Worm (Caenorhabditis elegans) whole organism, L4 larva: Measurements from ENCODE around the gene flp-1.
A peak's percentile ranks its signal among the peaks of the same experiment; 100 is the strongest.

Source experiments
- D1046.2 ChIP-seq: fragments of 200-800 bp; sonication (Bioruptor generic); IDR thresholded peaks from 2 replicates; pipeline ENCODE4 v1.3.6; 2022; ENCODE audit warnings: missing genetic modification characterization, missing compliant biosample characterization
- F37D6.2 ChIP-seq: sonication (generic microtip); optimal IDR thresholded peaks from 2 replicates; lab custom pipeline; 2016; ENCODE audit warnings: mild to moderate bottlenecking, missing genetic modification characterization, missing compliant biosample characterization
- F49E8.2 ChIP-seq: sonication (generic microtip); optimal IDR thresholded peaks from 2 replicates; lab custom pipeline; 2016; ENCODE audit warnings: missing compliant biosample characterization, mild to moderate bottlenecking, missing genetic modification characterization, borderline replicate concordance
- T20F7.1 ChIP-seq: fragments of 200-800 bp; sonication (Bioruptor generic); optimal IDR thresholded peaks from 2 replicates; lab custom pipeline; 2018; ENCODE audit warnings: mild to moderate bottlenecking, missing genetic modification characterization, missing compliant biosample characterization
- Y48G9A.11 ChIP-seq: fragments of 200-800 bp; sonication (Bioruptor generic); IDR thresholded peaks from 2 replicates; pipeline ENCODE4 v1.3.6; 2022; ENCODE audit warnings: missing genetic modification reagents, missing genetic modification characterization, missing compliant biosample characterization
- Y5F2A.4 ChIP-seq: fragments of 200-800 bp; sonication (Bioruptor generic); optimal IDR thresholded peaks from 2 replicates; lab custom pipeline; 2018; ENCODE audit warnings: mild to moderate bottlenecking, missing genetic modification characterization, missing compliant biosample characterization
- ama-1 ChIP-seq: fragments of 150-350 bp; optimal IDR thresholded peaks from 2 replicates; lab custom pipeline; 2014; ENCODE audit warnings: inconsistent platforms, mixed read lengths
- ceh-44 ChIP-seq: fragments of 200-800 bp; sonication (Bioruptor generic); IDR thresholded peaks from 2 replicates; pipeline ENCODE4 v1.3.6; 2022; ENCODE audit warnings: missing genetic modification reagents, missing genetic modification characterization, missing compliant biosample characterization
- cey-2 ChIP-seq: sonication (generic microtip); optimal IDR thresholded peaks from 3 replicates; lab custom pipeline; 2017; ENCODE audit warnings: missing genetic modification characterization, mild to moderate bottlenecking, missing compliant biosample characterization, antibody characterized with exemption, borderline replicate concordance; ENCODE audit not compliant: insufficient read depth
- dmd-8 ChIP-seq: fragments of 200-800 bp; sonication (Bioruptor generic); IDR thresholded peaks from 2 replicates; pipeline ENCODE4 v1.3.6; 2022; ENCODE audit warnings: missing genetic modification characterization, missing compliant biosample characterization
- dmd-9 ChIP-seq: fragments of 200-800 bp; sonication (Bioruptor generic); IDR thresholded peaks from 2 replicates; pipeline ENCODE4 v1.3.6; 2022; ENCODE audit warnings: missing genetic modification reagents, missing genetic modification characterization, missing compliant biosample characterization
- dpl-1 ChIP-seq: fragments of 150-350 bp; optimal IDR thresholded peaks from 2 replicates; lab custom pipeline; 2014; ENCODE audit warnings: missing biosample characterization, missing genetic modification reagents, missing genetic modification characterization
- egl-43 ChIP-seq: fragments of 200-800 bp; sonication (Bioruptor generic); IDR thresholded peaks from 2 replicates; pipeline ENCODE4 v1.3.6; 2022; ENCODE audit warnings: missing genetic modification reagents, missing genetic modification characterization, missing compliant biosample characterization
- gei-8 ChIP-seq: fragments of 200-800 bp; sonication (Bioruptor generic); optimal IDR thresholded peaks from 2 replicates; lab custom pipeline; 2018; ENCODE audit warnings: mild to moderate bottlenecking, missing genetic modification characterization, missing compliant biosample characterization
- hmg-1.1 ChIP-seq: fragments of 200-800 bp; sonication (Bioruptor generic); IDR thresholded peaks from 2 replicates; pipeline ENCODE4 v1.3.6; 2022; ENCODE audit warnings: missing genetic modification reagents, missing genetic modification characterization, missing compliant biosample characterization
- jun-1 ChIP-seq: fragments of 150-350 bp; optimal IDR thresholded peaks from 2 replicates; lab custom pipeline; 2014; ENCODE audit warnings: missing biosample characterization, missing genetic modification reagents, missing genetic modification characterization
- lim-7 ChIP-seq: fragments of 200-800 bp; sonication (Bioruptor generic); IDR thresholded peaks from 2 replicates; pipeline ENCODE4 v1.3.6; 2022; ENCODE audit warnings: missing genetic modification characterization, missing compliant biosample characterization
- lin-13 ChIP-seq: fragments of 150-350 bp; optimal IDR thresholded peaks from 2 replicates; lab custom pipeline; 2014; ENCODE audit warnings: missing biosample characterization, missing genetic modification reagents, missing genetic modification characterization
- lin-39 ChIP-seq: fragments of 150-350 bp; optimal IDR thresholded peaks from 2 replicates; lab custom pipeline; 2014; ENCODE audit warnings: missing biosample characterization, missing genetic modification reagents, missing genetic modification characterization
- madf-5 ChIP-seq, 2 experiments: fragments of 200-800 bp; sonication (Bioruptor generic); IDR thresholded peaks; 2 replicates each; pipeline ENCODE4 v1.3.6; 2022; ENCODE audit warnings: missing compliant biosample characterization in 2 of 2, missing genetic modification characterization in 2 of 2
- mdl-1 ChIP-seq, 2 experiments: fragments of 150-350 bp in 1 of 2; sonication (generic microtip) in 1 of 2; optimal IDR thresholded peaks; 2 replicates each; lab custom pipeline; 2014 to 2017; ENCODE audit warnings: missing biosample characterization in 2 of 2, missing genetic modification characterization in 2 of 2
- mdt-29 ChIP-seq: fragments of 200-800 bp; sonication (Bioruptor generic); IDR thresholded peaks from 2 replicates; pipeline ENCODE4 v1.3.6; 2022; ENCODE audit warnings: missing genetic modification reagents, missing genetic modification characterization, missing compliant biosample characterization
- mep-1 ChIP-seq: fragments of 150-350 bp; sonication (generic microtip); optimal IDR thresholded peaks from 3 replicates; lab custom pipeline; 2014; ENCODE audit warnings: missing biosample characterization, missing genetic modification characterization
- mxl-2 ChIP-seq: fragments of 200-800 bp; sonication (Bioruptor generic); conservative IDR thresholded peaks from 2 replicates; pipeline ENCODE4 v1.3.6; 2022; ENCODE audit warnings: missing genetic modification reagents, missing genetic modification characterization, missing compliant biosample characterization
- nhr-10 ChIP-seq: fragments of 150-350 bp; optimal IDR thresholded peaks from 2 replicates; lab custom pipeline; 2014; ENCODE audit warnings: missing biosample characterization, missing genetic modification characterization
- nhr-11 ChIP-seq: fragments of 150-350 bp; optimal IDR thresholded peaks from 2 replicates; lab custom pipeline; 2014; ENCODE audit warnings: missing biosample characterization, missing genetic modification characterization
- nhr-28 ChIP-seq: fragments of 150-350 bp; optimal IDR thresholded peaks from 2 replicates; lab custom pipeline; 2014; ENCODE audit warnings: missing biosample characterization, missing genetic modification characterization
- nhr-48 ChIP-seq: sonication (generic microtip); optimal IDR thresholded peaks from 2 replicates; lab custom pipeline; 2016; ENCODE audit warnings: mild to moderate bottlenecking, missing genetic modification characterization, missing compliant biosample characterization
- pha-4 ChIP-seq, 2 experiments: fragments of 150-350 bp in 1 of 2; fragments of 200-800 bp in 1 of 2; sonication (Bioruptor generic) in 1 of 2; IDR thresholded peaks in 1 of 2; optimal IDR thresholded peaks in 1 of 2; 2 replicates each; pipeline versions ENCODE4 v1.3.6 to Lab custom; 2014 to 2022; ENCODE audit warnings: missing genetic modification characterization in 2 of 2, missing genetic modification reagents in 2 of 2, missing biosample characterization in 1 of 2, missing compliant biosample characterization in 1 of 2
- snpc-1.2 ChIP-seq: fragments of 200-800 bp; sonication (Bioruptor generic); IDR thresholded peaks from 2 replicates; pipeline ENCODE4 v1.3.6; 2022; ENCODE audit warnings: missing genetic modification reagents, missing genetic modification characterization, missing compliant biosample characterization
- tag-97 ChIP-seq: fragments of 200-800 bp; sonication (Bioruptor generic); IDR thresholded peaks from 2 replicates; pipeline ENCODE4 v1.3.6; 2022; ENCODE audit warnings: missing genetic modification characterization, missing compliant biosample characterization
- unc-130 ChIP-seq: sonication (generic microtip); optimal IDR thresholded peaks from 2 replicates; lab custom pipeline; 2016; ENCODE audit warnings: missing genetic modification reagents, missing genetic modification characterization, missing compliant biosample characterization
- unc-62 ChIP-seq, 3 experiments: fragments of 150-350 bp in 1 of 3; sonication (generic microtip); optimal IDR thresholded peaks in 2 of 3; peaks in 1 of 3; 1 replicate in 1 of 3; 2 replicates in 2 of 3; lab custom pipeline; 2014 to 2017; ENCODE audit warnings: missing biosample characterization in 3 of 3, missing genetic modification characterization in 3 of 3, missing genetic modification reagents in 3 of 3, missing genotype in 1 of 3
- zag-1 ChIP-seq: fragments of 150-350 bp; optimal IDR thresholded peaks from 2 replicates; lab custom pipeline; 2014; ENCODE audit warnings: missing biosample characterization, missing genetic modification characterization
- zfp-2 ChIP-seq: sonication (generic microtip); optimal IDR thresholded peaks from 2 replicates; lab custom pipeline; 2016; ENCODE audit warnings: mild to moderate bottlenecking, missing genetic modification characterization, missing compliant biosample characterization

Gene flp-1

DNA sequence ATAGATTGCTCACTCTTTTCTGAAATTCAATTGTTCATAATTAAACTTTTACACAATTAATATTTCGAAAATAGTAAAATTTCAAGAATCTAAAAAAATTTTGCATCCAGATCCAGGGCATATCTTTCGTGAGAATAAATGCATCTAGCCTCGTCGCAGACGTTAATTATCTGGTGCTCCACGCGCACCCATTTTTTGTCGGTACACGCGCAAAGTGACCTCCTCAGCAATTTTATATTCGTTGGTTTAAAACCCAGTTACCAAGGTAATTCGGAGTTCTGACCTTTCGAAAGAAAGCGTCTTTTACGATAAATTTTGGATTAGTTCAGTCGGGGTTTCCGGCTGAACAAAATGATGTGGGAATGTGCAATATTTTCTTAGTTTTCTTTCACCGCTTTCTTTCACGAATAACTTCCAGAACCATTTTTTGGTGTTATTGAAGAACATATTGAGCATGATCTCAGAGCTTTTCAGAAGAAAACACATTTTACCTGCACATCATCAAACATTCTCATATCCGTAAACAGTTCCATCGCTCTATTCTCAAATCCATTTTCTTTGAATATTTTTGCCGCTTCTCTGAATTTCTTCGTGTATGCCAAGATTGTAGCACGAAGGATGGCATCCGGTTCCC, 4.2 kb upstream of the flp-1 start:
- TF ChIP-seq mdt-29 (GFP tag; lab: Robert Waterston, UW) (0 out of 2 replicates have a peak, but pooled peaks have one; percentile 9), ceh-44 (GFP tag; lab: Robert Waterston, UW) (peak; percentile 39; the same call in 1 of the 2 replicates), F49E8.2 (tag; lab: Kevin White, UChicago) (peak; percentile 70), Y5F2A.4 (GFP tag; lab: Kevin White, UChicago) (no peak), snpc-1.2 (GFP tag; lab: Robert Waterston, UW) (peak; percentile 90)

ce11 chrIV:9146111-9146510, 1.6 kb downstream of the flp-1 start, which contains the start of gene daf-10:
daf-10 (minus strand) TSS chrIV:9146211.
- TF ChIP-seq F37D6.2 (tag; lab: Kevin White, UChicago) (no peak), zfp-2 (tag; lab: Kevin White, UChicago) (no peak), dmd-8 (GFP tag; lab: Robert Waterston, UW) (no peak), cey-2 (tag; lab: Kevin White, UChicago) (no peak), nhr-10 (no peak), ama-1 (lab: Kevin White, UChicago) (no peak), hmg-1.1 (GFP tag; lab: Robert Waterston, UW) (no peak), tag-97 (no peak), mxl-2 (GFP tag; lab: Robert Waterston, UW) (no peak), zag-1 (tag; lab: Kevin White, UChicago) (no peak), mep-1 (tag; lab: Kevin White, UChicago) (no peak), madf-5 (GFP tag; IDR thresholded peaks at IDR 0.05; lab: Robert Waterston, UW) (no peak), nhr-48 (no peak), nhr-28 (tag; lab: Kevin White, UChicago) (no peak), dmd-9 (GFP tag; lab: Robert Waterston, UW) (no peak), egl-43 (GFP tag; lab: Robert Waterston, UW) (no peak)

- TF ChIP-seq D1046.2 (GFP tag; lab: Robert Waterston, UW) (no peak), pha-4 (GFP tag; IDR thresholded peaks at IDR 0.05; lab: Robert Waterston, UW) (no peak), pha-4 (tag; optimal IDR thresholded peaks at IDR 0.05; lab: Kevin White, UChicago) (no peak), madf-5 (GFP tag; IDR thresholded peaks at IDR 0.05; lab: Robert Waterston, UW) (no peak), T20F7.1 (peak; percentile 99), nhr-11 (tag; lab: Kevin White, UChicago) (peak; percentile 36), gei-8 (GFP tag; lab: Kevin White, UChicago) (no peak), dpl-1 (GFP tag; lab: Kevin White, UChicago) (peak; percentile 78), mdl-1 (tag; optimal IDR thresholded peaks at IDR 0.05; lab: Kevin White, UChicago) (peak in 1 of 2 experiments; percentile 5), jun-1 (tag; lab: Kevin White, UChicago) (no peak), lin-39 (tag; lab: Kevin White, UChicago) (no peak), unc-62 (GFP tag; optimal IDR thresholded peaks at IDR 0.05 in 1 of 2; lab: Kevin White, UChicago) (peak in 1 of 2 experiments; percentile 32), unc-62 (tag; optimal IDR thresholded peaks at IDR 0.05; lab: Kevin White, UChicago) (no peak), snpc-1.2 (GFP tag; lab: Robert Waterston, UW) (peak; percentile 20; the same call in 1 of the 2 replicates), nhr-10 (no peak), lin-13 (GFP tag; lab: Kevin White, UChicago) (peak; percentile 39), unc-130 (GFP tag; lab: Kevin White, UChicago) (peak; percentile 48), F49E8.2 (tag; lab: Kevin White, UChicago) (peak; percentile 46), Y48G9A.11 (GFP tag; lab: Robert Waterston, UW) (peak; percentile 100), lim-7 (GFP tag; lab: Robert Waterston, UW) (no peak)
- TF ChIP-seq, all 104 proteins: peak for 10
Measured at ce11 chrIV:9146819-9147518, 2.5 kb downstream of the flp-1 start, which contains the start of the genes rpb-12 and aly-2. rpb-12 (minus strand) TSS chrIV:9146869. aly-2 (plus strand) TSS chrIV:9147468.
